Worm (Caenorhabditis elegans) whole organism, early embryonic: ENCODE measurements around the gene F35H12.5.

Source experiments
- B0310.2 ChIP-seq: sonication (generic microtip); optimal IDR thresholded peaks from 2 replicates; lab custom pipeline; 2016; ENCODE audit warnings: mild to moderate bottlenecking, missing genetic modification characterization, missing compliant biosample characterization
- aly-1 ChIP-seq: sonication (generic microtip); optimal IDR thresholded peaks from 2 replicates; lab custom pipeline; 2016; ENCODE audit warnings: missing genetic modification characterization, missing compliant biosample characterization
- ama-1 ChIP-seq: fragments of 150-350 bp; optimal IDR thresholded peaks from 2 replicates; lab custom pipeline; 2014
- ceh-13 ChIP-seq: fragments of 200-800 bp; sonication (Bioruptor generic); optimal IDR thresholded peaks from 2 replicates; lab custom pipeline; 2018; ENCODE audit warnings: mild to moderate bottlenecking, missing genetic modification characterization, missing compliant biosample characterization
- ceh-36 ChIP-seq: sonication (generic microtip); optimal IDR thresholded peaks from 2 replicates; lab custom pipeline; 2016; ENCODE audit warnings: missing genetic modification characterization, inconsistent platforms, missing compliant biosample characterization
- ets-7 ChIP-seq: sonication (generic microtip); optimal IDR thresholded peaks from 2 replicates; lab custom pipeline; 2016; ENCODE audit warnings: missing genotype, missing genetic modification characterization, missing compliant biosample characterization
- flt-1 ChIP-seq: fragments of 200-800 bp; sonication (Bioruptor generic); IDR thresholded peaks from 2 replicates; pipeline ENCODE4 v1.3.6; 2022; ENCODE audit warnings: missing genetic modification characterization, missing compliant biosample characterization
- hmbx-1 ChIP-seq: sonication (generic microtip); optimal IDR thresholded peaks from 2 replicates; lab custom pipeline; 2016; ENCODE audit warnings: mild to moderate bottlenecking, missing genetic modification characterization, missing compliant biosample characterization
- hmg-4 ChIP-seq: fragments of 200-800 bp; sonication (Bioruptor generic); optimal IDR thresholded peaks from 2 replicates; lab custom pipeline; 2018; ENCODE audit warnings: mild to moderate bottlenecking, missing genetic modification characterization, missing compliant biosample characterization
- hnd-1 ChIP-seq: sonication (generic microtip); optimal IDR thresholded peaks from 2 replicates; lab custom pipeline; 2016; ENCODE audit warnings: missing genetic modification characterization, missing compliant biosample characterization
- pes-1 ChIP-seq: fragments of 200-800 bp; sonication (Bioruptor generic); IDR thresholded peaks from 2 replicates; pipeline ENCODE4 v1.3.6; 2022; ENCODE audit warnings: missing genetic modification reagents, missing genetic modification characterization, missing compliant biosample characterization
- tbx-11 ChIP-seq: fragments of 200-800 bp; sonication (Bioruptor generic); IDR thresholded peaks from 2 replicates; pipeline ENCODE4 v1.3.6; 2022; ENCODE audit warnings: missing genetic modification characterization, missing compliant biosample characterization
- tbx-37 ChIP-seq: fragments of 200-800 bp; sonication (Bioruptor generic); conservative IDR thresholded peaks from 2 replicates; pipeline ENCODE4 v1.3.6; 2022; ENCODE audit warnings: missing genetic modification reagents, missing genetic modification characterization, missing compliant biosample characterization
- tra-4 ChIP-seq: sonication (generic microtip); optimal IDR thresholded peaks from 2 replicates; lab custom pipeline; 2017; ENCODE audit warnings: missing genetic modification characterization, missing compliant biosample characterization

DNA sequence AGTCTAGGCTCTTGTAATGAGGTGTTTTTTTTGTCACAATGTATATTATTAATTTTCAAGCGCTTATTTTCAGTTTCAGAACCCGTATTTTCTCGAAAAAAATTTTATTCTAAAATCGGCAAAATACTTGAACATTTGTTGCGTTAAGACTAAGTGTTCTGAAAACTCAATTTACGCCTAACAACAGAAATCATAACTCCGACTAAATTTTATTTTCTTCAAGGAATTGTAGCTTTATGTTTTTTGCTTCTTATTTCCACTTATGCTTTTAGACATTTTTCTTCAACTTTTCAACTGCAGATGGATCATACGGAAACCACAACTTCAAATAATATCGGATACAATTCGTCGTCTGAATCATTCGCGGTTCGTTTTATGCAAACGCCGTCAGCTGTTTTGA, 15.3 kb downstream of the F35H12.5 start, which contains the start of gene F35H12.1:
- TF ChIP-seq ama-1 (lab: Kevin White, UChicago) (no peak), ceh-36 (tag; lab: Kevin White, UChicago) (no peak), tbx-37 (GFP tag; lab: Robert Waterston, UW) (no peak), tra-4 (tag; lab: Kevin White, UChicago) (no peak), tbx-11 (GFP tag; lab: Robert Waterston, UW) (no peak), B0310.2 (tag; lab: Kevin White, UChicago) (no peak), hmg-4 (no peak), ets-7 (tag; lab: Kevin White, UChicago) (no peak), flt-1 (GFP tag; lab: Robert Waterston, UW) (no peak), hnd-1 (tag; lab: Kevin White, UChicago) (no peak), aly-1 (tag; lab: Kevin White, UChicago) (no peak), pes-1 (GFP tag; lab: Robert Waterston, UW) (no peak), ceh-13 (GFP tag; lab: Kevin White, UChicago) (no peak), hmbx-1 (tag; lab: Kevin White, UChicago) (no peak)
